Worm (Caenorhabditis elegans) whole organism, L4 larva: ENCODE results near the gene cutl-5.

Experiments used
- F37D6.2 ChIP-seq: sonication (generic microtip); optimal IDR thresholded peaks from 2 replicates; lab custom pipeline; 2016; ENCODE audit warnings: mild to moderate bottlenecking, missing genetic modification characterization, missing compliant biosample characterization
- F44E2.7 ChIP-seq: fragments of 200-800 bp; sonication (Bioruptor generic); IDR thresholded peaks from 2 replicates; pipeline ENCODE4 v2.1.2; 2022; ENCODE audit warnings: missing genetic modification characterization, missing compliant biosample characterization
- T20F7.1 ChIP-seq: fragments of 200-800 bp; sonication (Bioruptor generic); optimal IDR thresholded peaks from 2 replicates; lab custom pipeline; 2018; ENCODE audit warnings: mild to moderate bottlenecking, missing genetic modification characterization, missing compliant biosample characterization
- T26A8.4 ChIP-seq: fragments of 200-800 bp; sonication (Bioruptor generic); IDR thresholded peaks from 2 replicates; pipeline ENCODE4 v1.3.6; 2022; ENCODE audit warnings: missing genetic modification characterization, missing compliant biosample characterization
- Y5F2A.4 ChIP-seq: fragments of 200-800 bp; sonication (Bioruptor generic); optimal IDR thresholded peaks from 2 replicates; lab custom pipeline; 2018; ENCODE audit warnings: mild to moderate bottlenecking, missing genetic modification characterization, missing compliant biosample characterization
- Y75B8A.6 ChIP-seq: fragments of 200-800 bp; sonication (Bioruptor generic); IDR thresholded peaks from 2 replicates; pipeline ENCODE4 v1.3.6; 2022; ENCODE audit warnings: missing genetic modification reagents, missing genetic modification characterization, missing compliant biosample characterization
- ZK546.5 ChIP-seq, 2 experiments: sonication (generic microtip); optimal IDR thresholded peaks; 2 replicates each; lab custom pipeline; 2017; ENCODE audit warnings: missing biosample characterization in 2 of 2, missing genetic modification characterization in 2 of 2
- ama-1 ChIP-seq: fragments of 150-350 bp; optimal IDR thresholded peaks from 2 replicates; lab custom pipeline; 2014; ENCODE audit warnings: inconsistent platforms, mixed read lengths
- ceh-20 ChIP-seq: fragments of 200-800 bp; sonication (Bioruptor generic); IDR thresholded peaks from 2 replicates; pipeline ENCODE4 v1.3.6; 2022; ENCODE audit warnings: missing genetic modification reagents, missing genetic modification characterization, missing compliant biosample characterization
- ces-1 ChIP-seq: fragments of 150-350 bp; sonication (generic microtip); optimal IDR thresholded peaks from 4 replicates; lab custom pipeline; 2014; ENCODE audit warnings: missing biosample characterization, missing genetic modification reagents, missing genetic modification characterization
- daf-19 ChIP-seq: fragments of 200-800 bp; sonication (Bioruptor generic); conservative IDR thresholded peaks from 2 replicates; pipeline ENCODE4 v1.3.6; 2022; ENCODE audit warnings: missing genetic modification characterization, missing compliant biosample characterization
- dmd-6 ChIP-seq: fragments of 200-800 bp; sonication (Bioruptor generic); IDR thresholded peaks from 2 replicates; pipeline ENCODE4 v1.3.6; 2022; ENCODE audit warnings: missing genetic modification reagents, missing genetic modification characterization, missing compliant biosample characterization
- duxl-1 ChIP-seq: sonication (generic microtip); optimal IDR thresholded peaks from 2 replicates; lab custom pipeline; 2016; ENCODE audit warnings: mild to moderate bottlenecking, missing genetic modification characterization, moderate library complexity, missing compliant biosample characterization; ENCODE audit not compliant: poor library complexity
- hif-1 ChIP-seq, 2 experiments: sonication (generic microtip); optimal IDR thresholded peaks; 2 replicates each; lab custom pipeline; 2016 to 2017; ENCODE audit warnings: missing compliant biosample characterization in 2 of 2, missing genetic modification characterization in 2 of 2, missing genetic modification reagents in 2 of 2, missing genotype in 2 of 2, mild to moderate bottlenecking in 1 of 2
- hlh-11 ChIP-seq: fragments of 200-800 bp; sonication (Bioruptor generic); optimal IDR thresholded peaks from 2 replicates; lab custom pipeline; 2018; ENCODE audit warnings: mild to moderate bottlenecking, missing genetic modification characterization, missing compliant biosample characterization
- hlh-30 ChIP-seq: sonication (generic microtip); optimal IDR thresholded peaks from 2 replicates; lab custom pipeline; 2017; ENCODE audit warnings: antibody characterized with exemption, mild to moderate bottlenecking, missing genetic modification characterization, missing compliant biosample characterization; ENCODE audit not compliant: insufficient read depth
- hmg-1.1 ChIP-seq: fragments of 200-800 bp; sonication (Bioruptor generic); IDR thresholded peaks from 2 replicates; pipeline ENCODE4 v1.3.6; 2022; ENCODE audit warnings: missing genetic modification reagents, missing genetic modification characterization, missing compliant biosample characterization
- jun-1 ChIP-seq: fragments of 150-350 bp; optimal IDR thresholded peaks from 2 replicates; lab custom pipeline; 2014; ENCODE audit warnings: missing biosample characterization, missing genetic modification reagents, missing genetic modification characterization
- lin-29 ChIP-seq: fragments of 200-800 bp; sonication (Bioruptor generic); IDR thresholded peaks from 2 replicates; pipeline ENCODE4 v1.3.6; 2022; ENCODE audit warnings: missing genetic modification reagents, missing genetic modification characterization, missing compliant biosample characterization
- lin-38 ChIP-seq: fragments of 200-800 bp; sonication (Bioruptor generic); IDR thresholded peaks from 2 replicates; pipeline ENCODE4 v1.3.6; 2022; ENCODE audit warnings: missing genetic modification reagents, missing genetic modification characterization, missing compliant biosample characterization
- lin-39 ChIP-seq: fragments of 150-350 bp; optimal IDR thresholded peaks from 2 replicates; lab custom pipeline; 2014; ENCODE audit warnings: missing biosample characterization, missing genetic modification reagents, missing genetic modification characterization
- lsy-2 ChIP-seq, 2 experiments: fragments of 150-350 bp in 1 of 2; sonication (generic microtip) in 1 of 2; optimal IDR thresholded peaks; 2 replicates each; lab custom pipeline; 2014 to 2017; ENCODE audit warnings: missing biosample characterization in 2 of 2, missing genetic modification characterization in 2 of 2
- madf-5 ChIP-seq, 2 experiments: fragments of 200-800 bp; sonication (Bioruptor generic); IDR thresholded peaks; 2 replicates each; pipeline ENCODE4 v1.3.6; 2022; ENCODE audit warnings: missing compliant biosample characterization in 2 of 2, missing genetic modification characterization in 2 of 2
- mep-1 ChIP-seq: fragments of 150-350 bp; sonication (generic microtip); optimal IDR thresholded peaks from 3 replicates; lab custom pipeline; 2014; ENCODE audit warnings: missing biosample characterization, missing genetic modification characterization
- nhr-102 ChIP-seq: sonication (generic microtip); optimal IDR thresholded peaks from 2 replicates; lab custom pipeline; 2016; ENCODE audit warnings: mild to moderate bottlenecking, missing genetic modification characterization, moderate library complexity, missing compliant biosample characterization
- nhr-28 ChIP-seq: fragments of 150-350 bp; optimal IDR thresholded peaks from 2 replicates; lab custom pipeline; 2014; ENCODE audit warnings: missing biosample characterization, missing genetic modification characterization
- nhr-41 ChIP-seq: fragments of 200-800 bp; sonication (Bioruptor generic); IDR thresholded peaks from 2 replicates; pipeline ENCODE4 v1.3.6; 2022; ENCODE audit warnings: missing genetic modification reagents, missing genetic modification characterization, missing compliant biosample characterization
- saeg-2 ChIP-seq: fragments of 200-800 bp; sonication (Bioruptor generic); IDR thresholded peaks from 2 replicates; pipeline ENCODE4 v1.3.6; 2022; ENCODE audit warnings: missing genetic modification reagents, missing genetic modification characterization, missing compliant biosample characterization
- sdz-12 ChIP-seq: fragments of 200-800 bp; sonication (Bioruptor generic); optimal IDR thresholded peaks from 2 replicates; lab custom pipeline; 2018; ENCODE audit warnings: mild to moderate bottlenecking, missing genetic modification characterization, missing compliant biosample characterization
- snpc-1.2 ChIP-seq: fragments of 200-800 bp; sonication (Bioruptor generic); IDR thresholded peaks from 2 replicates; pipeline ENCODE4 v1.3.6; 2022; ENCODE audit warnings: missing genetic modification reagents, missing genetic modification characterization, missing compliant biosample characterization
- tra-1 ChIP-seq: fragments of 200-800 bp; sonication (Bioruptor generic); IDR thresholded peaks from 2 replicates; pipeline ENCODE4 v1.3.6; 2022; ENCODE audit warnings: missing genetic modification reagents, missing genetic modification characterization, missing compliant biosample characterization
- unc-130 ChIP-seq: sonication (generic microtip); optimal IDR thresholded peaks from 2 replicates; lab custom pipeline; 2016; ENCODE audit warnings: missing genetic modification reagents, missing genetic modification characterization, missing compliant biosample characterization
- unc-62 ChIP-seq, 3 experiments: fragments of 150-350 bp in 1 of 3; sonication (generic microtip); optimal IDR thresholded peaks in 2 of 3; peaks in 1 of 3; 1 replicate in 1 of 3; 2 replicates in 2 of 3; lab custom pipeline; 2014 to 2017; ENCODE audit warnings: missing biosample characterization in 3 of 3, missing genetic modification characterization in 3 of 3, missing genetic modification reagents in 3 of 3, missing genotype in 1 of 3
- zfp-3 ChIP-seq: fragments of 200-800 bp; sonication (Bioruptor generic); conservative IDR thresholded peaks from 2 replicates; pipeline ENCODE4 v1.3.6; 2022; ENCODE audit warnings: missing genetic modification reagents, missing genetic modification characterization, missing compliant biosample characterization
- ztf-11 ChIP-seq: fragments of 150-350 bp; optimal IDR thresholded peaks from 2 replicates; lab custom pipeline; 2014; ENCODE audit warnings: missing biosample characterization, missing genetic modification characterization

Gene cutl-5

DNA sequence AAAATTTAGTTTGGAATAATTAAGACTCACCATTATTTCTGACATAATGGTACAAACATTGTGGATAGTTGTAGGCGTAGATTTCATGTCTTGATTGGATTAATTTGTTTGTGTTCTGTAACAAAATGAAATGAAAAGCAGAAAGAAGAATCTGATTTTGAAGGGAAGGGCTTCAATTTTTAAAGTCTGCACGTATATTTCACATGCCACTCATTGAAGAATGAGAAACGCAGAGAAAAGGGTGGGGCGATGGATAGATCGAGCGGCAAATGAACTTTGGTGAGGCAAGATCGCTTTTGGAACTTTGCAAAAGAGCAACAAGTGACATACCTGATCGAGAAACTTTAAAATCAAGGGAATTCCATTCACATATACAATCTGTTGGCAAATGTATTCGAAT is 13.4 kb downstream of the cutl-5 start (continued):
- TF ChIP-seq nhr-28 (peak; percentile 25), Y5F2A.4 (GFP tag; lab: Kevin White, UChicago) (no peak), unc-130 (no peak), hlh-11 (peak; percentile 16), mep-1 (tag; lab: Kevin White, UChicago) (no peak), Y75B8A.6 (GFP tag; lab: Robert Waterston, UW) (no peak), daf-19 (no peak), hmg-1.1 (GFP tag; lab: Robert Waterston, UW) (peak; percentile 14; the same call in 1 of the 2 replicates), sdz-12 (no peak), lin-29 (GFP tag; lab: Robert Waterston, UW) (no peak), ces-1 (GFP tag; lab: Kevin White, UChicago) (no peak), duxl-1 (tag; lab: Kevin White, UChicago) (no peak), T20F7.1 (GFP tag; lab: Kevin White, UChicago) (no peak), ZK546.5 (tag; optimal IDR thresholded peaks at IDR 0.05; lab: Kevin White, UChicago) (no peak)

DNA sequence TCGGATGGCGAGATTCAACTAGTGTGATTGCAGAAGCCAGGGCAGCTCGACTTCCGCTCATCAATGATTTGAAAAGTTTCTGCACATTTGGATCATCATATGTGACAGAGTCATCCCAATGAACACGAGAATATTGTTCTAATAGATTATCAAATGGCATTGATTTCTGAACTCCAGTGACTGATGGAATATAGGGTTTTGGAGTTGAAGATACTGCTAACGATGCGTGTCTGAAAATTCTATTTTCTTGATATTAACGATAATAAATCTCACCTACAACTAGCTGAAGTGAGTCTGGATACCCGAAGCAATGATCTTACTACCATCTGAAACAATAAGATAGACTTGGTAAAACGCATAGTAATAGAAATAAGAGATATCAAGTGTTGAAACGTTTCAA is 14.9 kb downstream of the cutl-5 start, which contains the start of gene mmaa-1:
TSS of gene mmaa-1 (minus strand) at position 328 of the 400 bp plus-strand sequence.
- peak in 1 of 2 experiments; percentile 1 for TF ChIP-seq hif-1 (tag; optimal IDR thresholded peaks at IDR 0.05; lab: Kevin White, UChicago)
- TF ChIP-seq hlh-30 (tag; lab: Kevin White, UChicago) = no peak
- TF ChIP-seq saeg-2 (GFP tag; lab: Robert Waterston, UW) = 0 out of 2 replicates have a peak, but pooled peaks have one; percentile 66
- no peak for TF ChIP-seq ztf-11 (tag; lab: Kevin White, UChicago)
- TF ChIP-seq lsy-2 (tag; optimal IDR thresholded peaks at IDR 0.05; lab: Kevin White, UChicago) = no peak
- TF ChIP-seq T26A8.4 (GFP tag; lab: Robert Waterston, UW) = peak; percentile 54; the same call in 1 of the 2 replicates
- no peak for TF ChIP-seq tra-1 (GFP tag; lab: Robert Waterston, UW)
- TF ChIP-seq unc-130 = no peak
- peak; percentile 70 for TF ChIP-seq ama-1 (lab: Kevin White, UChicago)
- TF ChIP-seq nhr-102 = no peak
- no peak for TF ChIP-seq lin-29 (GFP tag; lab: Robert Waterston, UW)
- peak; percentile 42 for TF ChIP-seq lin-38 (GFP tag; lab: Robert Waterston, UW)
- no peak for TF ChIP-seq snpc-1.2 (GFP tag; lab: Robert Waterston, UW)
- no peak for TF ChIP-seq lin-39
- TF ChIP-seq zfp-3 (GFP tag; lab: Robert Waterston, UW) = peak; percentile 85; the same call in 1 of the 2 replicates
- TF ChIP-seq jun-1 (tag; lab: Kevin White, UChicago) = no peak
- 0 out of 4 replicates have a peak, but pooled peaks of 1 of the 2 experiments have one; percentile 13 for TF ChIP-seq madf-5 (GFP tag; IDR thresholded peaks at IDR 0.05; lab: Robert Waterston, UW)
- TF ChIP-seq T20F7.1 (GFP tag; lab: Kevin White, UChicago) = peak; percentile 59
- TF ChIP-seq dmd-6 (GFP tag; lab: Robert Waterston, UW) = peak; percentile 44

DNA sequence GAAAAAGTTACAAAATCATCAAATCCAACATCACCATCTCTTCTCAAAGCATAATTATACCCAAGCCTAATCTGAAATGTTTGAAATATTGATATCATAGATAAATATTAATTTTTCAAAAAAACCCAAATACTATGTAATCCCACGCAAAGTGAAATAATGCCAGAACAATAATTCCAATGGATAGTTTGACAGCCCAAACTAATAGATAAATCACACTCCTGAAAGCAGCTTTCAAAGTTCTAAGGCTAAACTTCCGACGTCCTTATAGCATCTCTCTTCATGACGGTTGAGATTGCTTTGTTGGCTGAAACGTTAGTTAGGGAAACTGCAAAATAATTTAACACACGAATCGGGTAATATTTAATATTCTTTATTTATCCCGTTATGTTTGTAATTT is 16.5 kb downstream of the cutl-5 start:
- peak in 1 of 2 experiments; percentile 96 for TF ChIP-seq unc-62 (GFP tag; optimal IDR thresholded peaks at IDR 0.05 in 1 of 2; lab: Kevin White, UChicago)
- TF ChIP-seq unc-62 (tag; optimal IDR thresholded peaks at IDR 0.05; lab: Kevin White, UChicago) = no peak
- no peak for TF ChIP-seq F37D6.2 (tag; lab: Kevin White, UChicago)
- no peak for TF ChIP-seq F44E2.7
- no peak for TF ChIP-seq ceh-20 (GFP tag; lab: Robert Waterston, UW)
- TF ChIP-seq madf-5 (GFP tag; IDR thresholded peaks at IDR 0.05; lab: Robert Waterston, UW) = 0 out of 4 replicates have a peak, but pooled peaks of 1 of the 2 experiments have one; percentile 3
- peak in 1 of 2 experiments; percentile 10 for TF ChIP-seq lsy-2 (tag; optimal IDR thresholded peaks at IDR 0.05; lab: Kevin White, UChicago)
- TF ChIP-seq zfp-3 (GFP tag; lab: Robert Waterston, UW) = peak; percentile 74; the same call in 1 of the 2 replicates
- TF ChIP-seq T20F7.1 (GFP tag; lab: Kevin White, UChicago) = peak; percentile 38
- peak in 1 of 2 experiments; percentile 31 for TF ChIP-seq hif-1 (tag; optimal IDR thresholded peaks at IDR 0.05; lab: Kevin White, UChicago)
- peak; percentile 63 for TF ChIP-seq ama-1 (lab: Kevin White, UChicago)
- TF ChIP-seq nhr-41 = no peak
- TF ChIP-seq, all 104 proteins: peak for 7
